Worm (Caenorhabditis elegans) whole organism, L3 larva: Measurements from ENCODE around the gene F13H8.8.
A peak's percentile ranks its signal among the peaks of the same experiment; 100 is the strongest.

Source experiments
- R02D3.7 ChIP-seq: fragments of 150-350 bp; optimal IDR thresholded peaks from 2 replicates; lab custom pipeline; 2014; ENCODE audit warnings: missing biosample characterization, missing genetic modification characterization
- ZK546.5 ChIP-seq: sonication (generic microtip); optimal IDR thresholded peaks from 2 replicates; lab custom pipeline; 2017; ENCODE audit warnings: missing biosample characterization, missing genetic modification characterization
- ama-1 ChIP-seq: fragments of 150-350 bp; optimal IDR thresholded peaks from 2 replicates; lab custom pipeline; 2018
- ceh-82 ChIP-seq: fragments of 150-350 bp; optimal IDR thresholded peaks from 2 replicates; lab custom pipeline; 2014; ENCODE audit warnings: missing biosample characterization, missing genetic modification characterization
- ceh-9 ChIP-seq: sonication (generic microtip); optimal IDR thresholded peaks from 2 replicates; lab custom pipeline; 2018; ENCODE audit warnings: missing biosample characterization, missing genetic modification characterization
- daf-12 ChIP-seq: fragments of 150-350 bp; optimal IDR thresholded peaks from 2 replicates; lab custom pipeline; 2014; ENCODE audit warnings: missing biosample characterization, missing genetic modification reagents, missing genetic modification characterization
- egl-27 ChIP-seq: sonication (generic microtip); optimal IDR thresholded peaks from 4 replicates; lab custom pipeline; 2017; ENCODE audit warnings: missing biosample characterization, missing genetic modification reagents, missing genetic modification characterization
- egl-5 ChIP-seq: fragments of 150-350 bp; optimal IDR thresholded peaks from 2 replicates; lab custom pipeline; 2017; ENCODE audit warnings: missing biosample characterization, missing genetic modification reagents, missing genetic modification characterization, inconsistent platforms
- elt-3 ChIP-seq, 3 experiments: fragments of 150-350 bp in 1 of 3; sonication (generic microtip) in 2 of 3; optimal IDR thresholded peaks; 2 replicates in 2 of 3; 4 replicates in 1 of 3; lab custom pipeline; 2014 to 2017; ENCODE audit warnings: missing biosample characterization in 3 of 3, missing genetic modification characterization in 3 of 3
- eor-1 ChIP-seq, 2 experiments: fragments of 150-350 bp; optimal IDR thresholded peaks; 2 replicates each; lab custom pipeline; 2014 to 2018; ENCODE audit warnings: missing biosample characterization in 2 of 2, missing genetic modification characterization in 2 of 2
- fkh-10 ChIP-seq: sonication (generic microtip); optimal IDR thresholded peaks from 2 replicates; lab custom pipeline; 2017; ENCODE audit warnings: missing biosample characterization, missing genetic modification reagents, missing genetic modification characterization
- fos-1 ChIP-seq: fragments of 150-350 bp; optimal IDR thresholded peaks from 2 replicates; lab custom pipeline; 2014; ENCODE audit warnings: missing biosample characterization, missing genetic modification characterization
- hmg-11 ChIP-seq: sonication (generic microtip); optimal IDR thresholded peaks from 2 replicates; lab custom pipeline; 2016; ENCODE audit warnings: missing genetic modification characterization, missing compliant biosample characterization
- lin-15B ChIP-seq: fragments of 150-350 bp; optimal IDR thresholded peaks from 2 replicates; lab custom pipeline; 2014; ENCODE audit warnings: missing biosample characterization, missing genetic modification characterization
- lin-39 ChIP-seq: fragments of 150-350 bp; optimal IDR thresholded peaks from 2 replicates; lab custom pipeline; 2018; ENCODE audit warnings: missing biosample characterization, missing genetic modification reagents, missing genetic modification characterization
- lsy-12 ChIP-seq: sonication (generic microtip); optimal IDR thresholded peaks from 2 replicates; lab custom pipeline; 2016; ENCODE audit warnings: mild to moderate bottlenecking, missing genetic modification characterization, missing compliant biosample characterization
- mdl-1 ChIP-seq: fragments of 150-350 bp; optimal IDR thresholded peaks from 2 replicates; lab custom pipeline; 2014; ENCODE audit warnings: missing biosample characterization, missing genetic modification characterization
- mml-1 ChIP-seq: fragments of 150-350 bp; sonication (generic microtip); optimal IDR thresholded peaks from 3 replicates; lab custom pipeline; 2014; ENCODE audit warnings: missing biosample characterization, missing genetic modification characterization
- nfya-1 ChIP-seq: sonication (generic microtip); optimal IDR thresholded peaks from 2 replicates; lab custom pipeline; 2017; ENCODE audit warnings: missing genetic modification characterization, mild to moderate bottlenecking, missing compliant biosample characterization, antibody characterized with exemption, moderate library complexity; ENCODE audit not compliant: insufficient read depth
- nhr-11 ChIP-seq: fragments of 150-350 bp; optimal IDR thresholded peaks from 2 replicates; lab custom pipeline; 2014; ENCODE audit warnings: missing biosample characterization, missing genetic modification characterization
- nhr-12 ChIP-seq: fragments of 150-350 bp; optimal IDR thresholded peaks from 2 replicates; lab custom pipeline; 2014; ENCODE audit warnings: missing biosample characterization, missing genetic modification characterization
- nhr-237 ChIP-seq: fragments of 150-350 bp; optimal IDR thresholded peaks from 2 replicates; lab custom pipeline; 2014; ENCODE audit warnings: missing biosample characterization, missing genetic modification characterization
- nhr-67 ChIP-seq: fragments of 150-350 bp; optimal IDR thresholded peaks from 2 replicates; lab custom pipeline; 2014; ENCODE audit warnings: missing biosample characterization, missing genetic modification characterization
- nhr-77 ChIP-seq: fragments of 150-350 bp; optimal IDR thresholded peaks from 2 replicates; lab custom pipeline; 2014; ENCODE audit warnings: missing biosample characterization, missing genetic modification characterization
- pha-4 ChIP-seq: fragments of 150-350 bp; optimal IDR thresholded peaks from 2 replicates; lab custom pipeline; 2014; ENCODE audit warnings: missing biosample characterization, missing genetic modification reagents, missing genetic modification characterization
- pqm-1 ChIP-seq: fragments of 150-350 bp; optimal IDR thresholded peaks from 2 replicates; lab custom pipeline; 2017; ENCODE audit warnings: missing biosample characterization, missing genetic modification characterization, inconsistent platforms
- sea-2 ChIP-seq: fragments of 150-350 bp; sonication (generic microtip); optimal IDR thresholded peaks from 4 replicates; lab custom pipeline; 2014; ENCODE audit warnings: missing biosample characterization, missing genetic modification reagents, missing genetic modification characterization
- skn-1 ChIP-seq: fragments of 150-350 bp; optimal IDR thresholded peaks from 2 replicates; lab custom pipeline; 2014; ENCODE audit warnings: missing biosample characterization, missing genetic modification characterization
- tbx-2 ChIP-seq: sonication (generic microtip); optimal IDR thresholded peaks from 2 replicates; lab custom pipeline; 2016; ENCODE audit warnings: mild to moderate bottlenecking, missing genetic modification characterization, missing compliant biosample characterization
- zag-1 ChIP-seq: fragments of 150-350 bp; optimal IDR thresholded peaks from 2 replicates; lab custom pipeline; 2014; ENCODE audit warnings: missing biosample characterization, missing genetic modification characterization
- ztf-11 ChIP-seq: fragments of 150-350 bp; optimal IDR thresholded peaks from 2 replicates; lab custom pipeline; 2014; ENCODE audit warnings: missing biosample characterization, missing genetic modification characterization

F13H8.8 gene

ce11 chrII:6267983-6268382 lies at the start of gene F13H8.8:
F13H8.8 (minus strand) TSS chrII:6268083.
- TF ChIP-seq pqm-1 (tag; lab: Kevin White, UChicago) (no peak), hmg-11 (no peak), tbx-2 (tag; lab: Kevin White, UChicago) (no peak), lin-15B (tag; lab: Kevin White, UChicago) (no peak), nhr-67 (tag; lab: Kevin White, UChicago) (no peak), ZK546.5 (tag; lab: Kevin White, UChicago) (no peak), lin-39 (tag; lab: Kevin White, UChicago) (no peak), lsy-12 (tag; lab: Kevin White, UChicago) (no peak), eor-1 (tag; optimal IDR thresholded peaks at IDR 0.05; lab: Kevin White, UChicago) (no peak), ztf-11 (tag; lab: Kevin White, UChicago) (no peak), fkh-10 (GFP tag; lab: Kevin White, UChicago) (no peak), R02D3.7 (tag; lab: Kevin White, UChicago) (no peak), mdl-1 (no peak), nfya-1 (tag; lab: Kevin White, UChicago) (no peak), nhr-237 (tag; lab: Kevin White, UChicago) (no peak), nhr-77 (tag; lab: Kevin White, UChicago) (no peak)

DNA sequence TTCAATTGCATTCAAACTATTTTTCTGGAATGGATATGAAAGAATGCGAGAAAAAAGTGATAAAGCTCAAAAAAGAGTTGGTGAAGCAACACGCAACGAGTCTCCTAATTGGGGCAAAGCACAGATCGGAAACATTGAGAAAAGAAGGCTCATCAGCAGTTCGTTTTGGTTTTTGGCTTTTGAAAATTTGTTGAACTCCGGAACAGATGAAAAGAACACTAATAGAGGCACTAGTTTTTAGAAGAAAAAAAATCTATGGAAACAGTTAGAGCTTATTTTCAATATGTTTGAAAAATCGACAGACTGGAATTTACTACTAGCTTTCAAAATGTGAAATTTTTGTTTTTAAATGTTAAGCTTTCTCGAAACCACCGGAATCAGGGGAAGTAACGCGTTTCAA lies 44.0 kb upstream of the F13H8.8 start:
- no peak for TF ChIP-seq mml-1 (tag; lab: Kevin White, UChicago)
- no peak for TF ChIP-seq ceh-82 (tag; lab: Kevin White, UChicago)
- TF ChIP-seq skn-1 (tag; lab: Kevin White, UChicago): no peak
- TF ChIP-seq sea-2 (GFP tag; lab: Kevin White, UChicago): no peak
- TF ChIP-seq lin-15B (tag; lab: Kevin White, UChicago): no peak
- TF ChIP-seq fos-1 (tag; lab: Kevin White, UChicago): no peak

- TF ChIP-seq fkh-10 (GFP tag; lab: Kevin White, UChicago) (peak; percentile 27), elt-3 (tag; optimal IDR thresholded peaks at IDR 0.05; lab: Kevin White, UChicago) (no peak)
Observed at ce11 chrII:6311459-6311858, 43.6 kb upstream of the F13H8.8 start.

DNA sequence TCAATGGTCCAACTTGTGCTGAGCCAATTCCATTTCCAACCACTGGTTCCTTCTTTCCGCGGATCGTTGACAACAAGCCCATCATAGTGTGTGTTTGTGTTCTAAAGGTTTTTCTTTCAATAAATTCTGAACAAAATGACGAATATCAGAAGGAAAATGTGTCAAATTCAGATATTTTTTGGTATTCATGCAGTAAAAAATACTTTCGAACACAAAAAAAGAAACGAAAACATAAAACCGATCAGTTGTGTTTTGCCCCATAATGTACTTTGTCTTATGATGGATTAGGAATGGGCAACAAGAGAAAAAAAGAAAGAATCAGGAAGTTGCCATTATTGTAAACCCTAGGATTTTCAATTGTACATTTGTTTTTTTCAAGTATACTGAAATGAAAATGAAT lies 41.3 kb upstream of the F13H8.8 start, which contains the start of gene glb-10:
Gene glb-10 (minus strand): TSS at position 101 of the 400 bp plus-strand sequence.
- TF ChIP-seq ama-1 (lab: Kevin White, UChicago): no peak
- TF ChIP-seq ceh-82 (tag; lab: Kevin White, UChicago): no peak
- no peak for TF ChIP-seq nhr-12 (tag; lab: Kevin White, UChicago)
- TF ChIP-seq mdl-1: no peak
- TF ChIP-seq hmg-11: no peak
- TF ChIP-seq pqm-1 (tag; lab: Kevin White, UChicago): no peak
- no peak for TF ChIP-seq daf-12 (tag; lab: Kevin White, UChicago)
- TF ChIP-seq sea-2 (GFP tag; lab: Kevin White, UChicago): no peak
- no peak for TF ChIP-seq nhr-77 (tag; lab: Kevin White, UChicago)
- no peak for TF ChIP-seq egl-27 (tag; lab: Kevin White, UChicago)
- no peak for TF ChIP-seq nhr-11 (tag; lab: Kevin White, UChicago)
- no peak for TF ChIP-seq lsy-12 (tag; lab: Kevin White, UChicago)
- no peak for TF ChIP-seq pha-4
- no peak for TF ChIP-seq ceh-9 (tag; lab: Kevin White, UChicago)
- no peak for TF ChIP-seq elt-3 (tag; optimal IDR thresholded peaks at IDR 0.05; lab: Kevin White, UChicago)

ce11 chrII:6306125-6306524 lies 38.2 kb upstream of the F13H8.8 start, which contains the start of gene C29F5.8:
C29F5.8 (plus strand) TSS chrII:6306425.
- TF ChIP-seq skn-1 (tag; lab: Kevin White, UChicago): no peak
- no peak for TF ChIP-seq zag-1

- TF ChIP-seq nhr-67 (tag; lab: Kevin White, UChicago) (no peak), egl-5 (tag; lab: Kevin White, UChicago) (peak; percentile 40), R02D3.7 (tag; lab: Kevin White, UChicago) (no peak), nfya-1 (tag; lab: Kevin White, UChicago) (peak; percentile 1), nhr-77 (tag; lab: Kevin White, UChicago) (no peak), lsy-12 (tag; lab: Kevin White, UChicago) (no peak)
- TF ChIP-seq, all 47 proteins: peak for 2
Observed at ce11 chrII:6303209-6303740, 35.4 kb upstream of the F13H8.8 start, which contains the start of gene C29F5.1. C29F5.1 (plus strand) TSS chrII:6303525.
